Worm (Caenorhabditis elegans): ENCODE results near the gene C15C7.4.

The C15C7.4 gene

DNA sequence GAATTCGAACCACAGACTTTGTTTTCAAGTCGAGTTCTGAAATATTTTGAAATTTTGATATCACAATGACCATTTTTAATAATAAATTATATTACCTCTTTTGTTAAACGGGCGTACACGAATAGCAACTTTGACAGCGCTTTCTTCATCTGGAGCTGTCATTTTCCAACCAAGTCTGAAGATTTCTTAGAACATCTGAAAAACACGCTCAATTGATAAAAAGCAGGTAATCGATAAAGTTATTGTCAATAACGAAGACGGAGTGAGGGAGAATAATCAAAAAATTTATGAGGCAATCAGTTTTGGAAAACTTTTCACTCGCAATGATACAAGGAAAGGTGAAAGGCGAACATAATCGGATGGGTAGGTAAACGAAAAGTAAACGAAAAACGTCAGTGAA lies 33.1 kb downstream of the C15C7.4 start, which contains the start of gene klp-4 (continued):
- TF ChIP-seq Y95B8A.8 (GFP tag; IDR thresholded peaks at IDR 0.05): no peak

DNA sequence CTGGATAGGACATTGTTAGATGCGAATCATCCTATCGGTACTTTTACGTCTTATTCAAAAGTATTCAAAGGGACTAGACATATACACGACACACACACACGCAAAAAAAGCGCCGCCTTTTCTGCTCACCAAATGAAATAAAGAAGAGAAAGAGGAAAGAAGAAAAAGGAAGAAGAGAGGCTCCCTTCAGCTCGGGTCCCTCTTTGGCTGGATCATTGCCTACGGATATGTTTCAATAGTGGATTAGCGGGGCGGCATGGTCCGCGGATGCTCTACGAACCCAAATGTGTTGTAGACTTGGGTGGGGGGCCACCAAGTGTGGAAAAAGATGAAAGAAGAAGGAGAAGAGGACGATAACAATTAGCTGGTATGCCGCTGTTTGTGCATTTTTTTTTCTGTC lies 36.0 kb downstream of the C15C7.4 start:
- no peak for TF ChIP-seq ceh-58 (GFP tag; IDR thresholded peaks at IDR 0.05)
- no peak for TF ChIP-seq hmg-1.2 (GFP tag; IDR thresholded peaks at IDR 0.05)
- TF ChIP-seq T07F8.4 (tag; optimal IDR thresholded peaks at IDR 0.05): no peak
- no peak for TF ChIP-seq ztf-18 (tag; optimal IDR thresholded peaks at IDR 0.05)
- no peak for TF ChIP-seq ztf-26 (tag; optimal IDR thresholded peaks at IDR 0.05)
- TF ChIP-seq zfh-2 (GFP tag; conservative IDR thresholded peaks at IDR 0.05): peak; percentile 61
- no peak for TF ChIP-seq unc-62 (GFP tag; optimal IDR thresholded peaks at IDR 0.05)

DNA sequence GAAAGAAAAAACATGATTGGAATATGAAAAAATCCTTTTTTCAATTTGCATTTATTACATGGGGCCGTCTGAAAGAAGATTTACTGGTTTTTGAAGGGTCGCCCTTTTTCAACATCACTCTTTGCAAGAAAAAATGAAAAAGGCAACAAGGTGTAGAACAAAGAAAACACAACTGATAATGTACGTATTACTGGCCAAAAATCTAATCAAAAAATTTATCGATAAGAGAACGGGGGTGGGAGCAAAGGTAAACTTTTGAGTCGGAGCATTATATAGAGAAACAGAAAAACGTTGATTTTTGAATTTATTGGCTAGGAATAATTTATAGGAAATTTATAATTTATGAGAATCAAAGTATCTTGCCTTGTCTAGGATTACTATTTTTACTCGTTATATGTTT lies 36.5 kb downstream of the C15C7.4 start:
- TF ChIP-seq bed-1 (GFP tag; IDR thresholded peaks at IDR 0.05) (no peak), tbx-9 (tag; optimal IDR thresholded peaks at IDR 0.05; ENCODE audit: borderline replicate concordance) (no peak), nhr-80 (tag; optimal IDR thresholded peaks at IDR 0.05) (peak; percentile 57)

DNA sequence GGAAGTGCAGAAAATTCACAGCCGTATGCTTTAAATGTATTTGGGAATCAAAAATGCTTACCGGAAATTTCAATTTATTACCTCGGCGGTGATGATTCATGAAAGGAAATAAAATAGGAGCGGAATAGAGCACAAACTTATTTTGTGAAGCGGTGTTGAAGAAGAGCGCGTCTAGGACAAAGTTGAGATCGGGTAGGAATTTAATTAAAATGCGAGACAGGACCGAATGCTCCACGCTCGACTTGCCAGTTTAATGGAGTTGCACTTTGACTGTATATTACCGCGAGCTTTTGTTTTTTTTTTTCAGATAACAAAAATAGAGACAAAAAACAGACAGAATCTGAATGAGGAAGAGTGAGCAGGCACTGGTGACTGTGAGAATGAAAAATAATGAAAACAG lies 39.3 kb downstream of the C15C7.4 start:
- TF ChIP-seq ztf-22 (GFP tag; optimal IDR thresholded peaks at IDR 0.05): no peak
- no peak for TF ChIP-seq cebp-1 (GFP tag; IDR thresholded peaks at IDR 0.05)
- TF ChIP-seq cebp-1 (tag; optimal IDR thresholded peaks at IDR 0.05): no peak
- no peak for TF ChIP-seq dpff-1 (tag; optimal IDR thresholded peaks at IDR 0.05)
- TF ChIP-seq ztf-6 (GFP tag; IDR thresholded peaks at IDR 0.05): no peak
- TF ChIP-seq ets-4 (GFP tag; optimal IDR thresholded peaks at IDR 0.05): no peak
- TF ChIP-seq F23B12.7 (tag; optimal IDR thresholded peaks at IDR 0.05; ENCODE audit: insufficient read depth): no peak
- TF ChIP-seq sptf-2 (GFP tag; optimal IDR thresholded peaks at IDR 0.05): no peak
- no peak for TF ChIP-seq ekl-4 (GFP tag; IDR thresholded peaks at IDR 0.05)
- no peak for TF ChIP-seq B0261.1 (tag; optimal IDR thresholded peaks at IDR 0.05)
- no peak for TF ChIP-seq let-607 (tag; optimal IDR thresholded peaks at IDR 0.05)
- no peak for TF ChIP-seq ccch-3 (GFP tag; optimal IDR thresholded peaks at IDR 0.05)
- TF ChIP-seq ceh-79 (tag; optimal IDR thresholded peaks at IDR 0.05): no peak
- TF ChIP-seq mel-28 (tag; optimal IDR thresholded peaks at IDR 0.05; ENCODE audit: borderline replicate concordance): no peak
- no peak for TF ChIP-seq chd-7 (tag; optimal IDR thresholded peaks at IDR 0.05)
- TF ChIP-seq egrh-3 (GFP tag; IDR thresholded peaks at IDR 0.05): no peak
- no peak for TF ChIP-seq ZK185.1 (tag; optimal IDR thresholded peaks at IDR 0.05; ENCODE audit: poor library complexity, severe bottlenecking)
- TF ChIP-seq pha-4 (tag; optimal IDR thresholded peaks at IDR 0.05): no peak
- no peak for TF ChIP-seq bed-2 (GFP tag; IDR thresholded peaks at IDR 0.05)

DNA sequence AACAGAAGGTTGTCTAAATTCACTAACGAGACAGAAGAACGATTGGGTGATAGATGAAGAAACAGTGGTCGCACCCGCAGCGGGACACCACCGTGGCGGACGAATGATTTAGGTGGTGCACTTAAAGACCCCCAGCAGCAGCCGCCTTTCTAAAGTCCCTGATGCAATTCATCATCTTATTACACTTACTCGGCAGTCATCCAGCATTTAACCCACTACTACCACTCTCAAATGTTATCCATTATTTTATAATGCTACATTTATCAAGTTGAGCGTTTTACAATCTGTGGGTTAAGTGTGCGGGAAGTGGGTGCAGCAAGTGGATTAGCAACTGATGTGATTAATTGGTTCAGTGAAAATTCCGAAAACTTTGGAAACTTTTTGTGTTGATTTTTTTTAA lies 44.8 kb downstream of the C15C7.4 start:
- TF ChIP-seq lag-1 (GFP tag; IDR thresholded peaks at IDR 0.05) (no peak), mxl-1 (tag; optimal IDR thresholded peaks at IDR 0.05) (no peak), rec-8 (tag; optimal IDR thresholded peaks at IDR 0.05) (no peak), lir-1 (GFP tag; conservative IDR thresholded peaks at IDR 0.05) (no peak), F33H1.4 (GFP tag; IDR thresholded peaks at IDR 0.05) (no peak), ztf-28 (GFP tag; IDR thresholded peaks at IDR 0.05) (no peak), ceh-100 (GFP tag; IDR thresholded peaks at IDR 0.05) (no peak), sptf-2 (GFP tag; optimal IDR thresholded peaks at IDR 0.05) (no peak), lin-26 (GFP tag; IDR thresholded peaks at IDR 0.05) (no peak)
